Worm (Caenorhabditis elegans): ENCODE measurements around the gene nadk-2.

DNA sequence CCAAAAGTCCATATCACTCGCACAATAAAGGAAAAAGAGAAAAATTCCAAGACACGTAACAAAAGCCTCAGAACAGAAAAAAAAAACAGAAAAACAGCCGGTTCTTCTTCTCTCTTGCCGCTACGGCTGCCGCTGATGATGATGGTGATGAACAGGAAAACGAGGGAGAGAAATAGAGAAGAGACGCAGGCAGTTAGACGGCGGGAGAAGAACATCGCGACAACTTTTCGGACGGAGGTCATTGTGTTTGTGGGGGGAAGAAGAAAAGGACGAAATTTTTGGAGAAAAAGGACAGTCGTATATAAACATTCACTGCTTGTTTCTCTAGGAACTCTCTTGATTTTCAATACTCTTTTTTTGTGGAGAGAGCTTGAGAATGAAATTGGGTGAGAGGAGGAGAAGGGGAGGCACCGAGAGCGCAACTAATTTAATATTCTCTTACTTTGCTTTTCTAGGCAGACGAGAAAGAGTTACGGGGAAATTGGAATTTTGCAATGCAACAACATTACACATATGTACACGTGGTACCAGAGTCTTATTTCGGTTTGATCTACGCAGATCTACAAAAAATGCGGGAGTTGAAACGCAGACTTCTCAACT, 40.3 kb downstream of the nadk-2 start:
- TF ChIP-seq R02D3.7 (tag; optimal IDR thresholded peaks at IDR 0.05) = peak; percentile 18
- peak; percentile 81 for TF ChIP-seq nhr-25 (tag; optimal IDR thresholded peaks at IDR 0.05)
- TF ChIP-seq eor-1 (tag; optimal IDR thresholded peaks at IDR 0.05) = no peak
